Worm (Caenorhabditis elegans): ENCODE results near the gene T24C2.3.

Gene T24C2.3

DNA sequence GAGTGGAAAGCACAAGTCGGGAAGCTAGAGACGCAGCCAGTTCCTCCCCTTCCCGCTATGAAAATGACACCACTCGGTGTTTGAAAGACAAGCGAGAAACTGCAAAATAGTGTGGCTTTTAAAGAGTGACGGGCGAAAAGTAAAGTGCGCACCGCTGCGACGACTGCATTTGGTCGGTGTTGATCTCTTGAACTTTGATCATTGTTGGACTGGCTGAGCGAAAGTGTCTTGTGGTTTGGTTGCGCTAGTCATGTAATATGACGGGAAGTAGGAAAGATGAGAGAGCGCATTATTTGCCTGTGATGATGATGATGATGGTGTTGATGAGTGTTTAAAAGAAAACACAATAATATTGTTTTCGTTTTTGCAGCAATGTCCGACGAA lies 17.0 kb downstream of the T24C2.3 start (continued):
- TF ChIP-seq dve-1 (tag; optimal IDR thresholded peaks at IDR 0.05; ENCODE audit: insufficient read depth) = peak; percentile 98
- peak; percentile 82 for TF ChIP-seq nhr-6 (tag; optimal IDR thresholded peaks at IDR 0.05)
- no peak for TF ChIP-seq ceh-28 (tag; optimal IDR thresholded peaks at IDR 0.05)
- TF ChIP-seq nhr-11 (tag; optimal IDR thresholded peaks at IDR 0.05) = peak; percentile 83
- TF ChIP-seq saeg-2 (GFP tag; IDR thresholded peaks at IDR 0.05) = peak; percentile 78; the same call in 1 of the 2 replicates
- no peak for TF ChIP-seq lin-39 (tag; optimal IDR thresholded peaks at IDR 0.05)
- TF ChIP-seq lin-29 (GFP tag; IDR thresholded peaks at IDR 0.05) = no peak
- peak; percentile 56; the same call in 1 of the 2 replicates for TF ChIP-seq T26A8.4 (GFP tag; IDR thresholded peaks at IDR 0.05)
- peak; percentile 94 for TF ChIP-seq pha-4 (GFP tag; IDR thresholded peaks at IDR 0.05)
- TF ChIP-seq pha-4 (tag; optimal IDR thresholded peaks at IDR 0.05) = peak; percentile 58
- TF ChIP-seq ZK337.2 (GFP tag; IDR thresholded peaks at IDR 0.05) = no peak
- TF ChIP-seq spr-1 (tag; optimal IDR thresholded peaks at IDR 0.05) = peak; percentile 63
- peak; percentile 72 for TF ChIP-seq nhr-237 (tag; optimal IDR thresholded peaks at IDR 0.05)
- no peak for TF ChIP-seq ceh-44 (GFP tag; IDR thresholded peaks at IDR 0.05)
- TF ChIP-seq nhr-76 (tag; optimal IDR thresholded peaks at IDR 0.05) = peak; percentile 74
- peak; percentile 82 for TF ChIP-seq rbr-2 (tag; optimal IDR thresholded peaks at IDR 0.05)
- TF ChIP-seq ztf-11 (tag; optimal IDR thresholded peaks at IDR 0.05) = no peak
- TF ChIP-seq unc-39 (tag; optimal IDR thresholded peaks at IDR 0.05) = no peak
- no peak for TF ChIP-seq unc-130 (GFP tag; optimal IDR thresholded peaks at IDR 0.05)
- TF ChIP-seq php-3 (GFP tag; IDR thresholded peaks at IDR 0.05) = 0 out of 2 replicates have a peak, but pooled peaks have one; percentile 48
- peak; percentile 90 for TF ChIP-seq nhr-77 (tag; optimal IDR thresholded peaks at IDR 0.05)
- no peak for TF ChIP-seq ama-1 (optimal IDR thresholded peaks at IDR 0.05)
- no peak for TF ChIP-seq aly-2 (tag; optimal IDR thresholded peaks at IDR 0.05)
- TF ChIP-seq mdt-29 (GFP tag; IDR thresholded peaks at IDR 0.05) = no peak
- TF ChIP-seq lin-38 (GFP tag; IDR thresholded peaks at IDR 0.05) = peak; percentile 54
- no peak for TF ChIP-seq lim-7 (GFP tag; IDR thresholded peaks at IDR 0.05)
- TF ChIP-seq ceh-82 (tag; optimal IDR thresholded peaks at IDR 0.05) = no peak
- TF ChIP-seq gei-8 (GFP tag; optimal IDR thresholded peaks at IDR 0.05) = peak; percentile 89
- 0 out of 2 replicates have a peak, but pooled peaks have one; percentile 39 for TF ChIP-seq zfp-3 (GFP tag; conservative IDR thresholded peaks at IDR 0.05)
- peak; percentile 69 for TF ChIP-seq mxl-3 (GFP tag; optimal IDR thresholded peaks at IDR 0.05)
- peak; percentile 99 for TF ChIP-seq aha-1 (tag)
- peak; percentile 92 for TF ChIP-seq tra-1 (GFP tag; IDR thresholded peaks at IDR 0.05)
- TF ChIP-seq nhr-102 (tag; optimal IDR thresholded peaks at IDR 0.05) = peak; percentile 89
- TF ChIP-seq arid-1 (GFP tag; conservative IDR thresholded peaks at IDR 0.05) = peak; percentile 58; the same call in 1 of the 2 replicates
- TF ChIP-seq cey-2 (tag; optimal IDR thresholded peaks at IDR 0.05; ENCODE audit: borderline replicate concordance, insufficient read depth) = peak; percentile 54
- peak; percentile 71 for TF ChIP-seq jun-1 (tag; optimal IDR thresholded peaks at IDR 0.05)
- peak; percentile 75 to 79 for TF ChIP-seq lsy-2 (tag; optimal IDR thresholded peaks at IDR 0.05)
- TF ChIP-seq dmd-8 (GFP tag; IDR thresholded peaks at IDR 0.05) = no peak
- TF ChIP-seq vab-7 (GFP tag; IDR thresholded peaks at IDR 0.05) = peak; percentile 53; the same call in 1 of the 2 replicates
- peak; percentile 43; the same call in 1 of the 2 replicates for TF ChIP-seq dmd-9 (GFP tag; IDR thresholded peaks at IDR 0.05)
- TF ChIP-seq mes-2 (tag; optimal IDR thresholded peaks at IDR 0.05; ENCODE audit: poor library complexity, severe bottlenecking) = peak; percentile 65
- TF ChIP-seq nhr-48 (tag; optimal IDR thresholded peaks at IDR 0.05) = peak; percentile 95
- no peak for TF ChIP-seq lin-15B (tag; optimal IDR thresholded peaks at IDR 0.05)
- no peak for TF ChIP-seq zip-11 (GFP tag; IDR thresholded peaks at IDR 0.05)
- TF ChIP-seq duxl-1 (tag; optimal IDR thresholded peaks at IDR 0.05; ENCODE audit: poor library complexity) = peak; percentile 37
- TF ChIP-seq ceh-62 (tag; optimal IDR thresholded peaks at IDR 0.05) = no peak
- TF ChIP-seq F37D6.2 (tag; optimal IDR thresholded peaks at IDR 0.05) = peak; percentile 39
- peak; percentile 34 to 92 for TF ChIP-seq hif-1 (tag; optimal IDR thresholded peaks at IDR 0.05)
- TF ChIP-seq F26F4.8 (GFP tag; conservative IDR thresholded peaks at IDR 0.05) = no peak
- no peak for TF ChIP-seq zag-1 (tag; optimal IDR thresholded peaks at IDR 0.05)
- TF ChIP-seq Y75B8A.6 (GFP tag; IDR thresholded peaks at IDR 0.05) = no peak
- TF ChIP-seq madf-5 (GFP tag; IDR thresholded peaks at IDR 0.05) = no peak

Measured in whole organism, L4 larva.